Worm (Caenorhabditis elegans) whole organism, L4 larva: Measurements from ENCODE around the gene ZK418.10.

ENCODE experiments used
- T20F7.1 ChIP-seq: fragments of 200-800 bp; sonication (Bioruptor generic); optimal IDR thresholded peaks from 2 replicates; lab custom pipeline; 2018; ENCODE audit warnings: mild to moderate bottlenecking, missing genetic modification characterization, missing compliant biosample characterization
- egl-27 ChIP-seq: sonication (generic microtip); optimal IDR thresholded peaks from 3 replicates; lab custom pipeline; 2017; ENCODE audit warnings: missing biosample characterization, missing genetic modification reagents, missing genetic modification characterization
- hmg-1.1 ChIP-seq: fragments of 200-800 bp; sonication (Bioruptor generic); IDR thresholded peaks from 2 replicates; pipeline ENCODE4 v1.3.6; 2022; ENCODE audit warnings: missing genetic modification reagents, missing genetic modification characterization, missing compliant biosample characterization
- mep-1 ChIP-seq: fragments of 150-350 bp; sonication (generic microtip); optimal IDR thresholded peaks from 3 replicates; lab custom pipeline; 2014; ENCODE audit warnings: missing biosample characterization, missing genetic modification characterization
- mxl-3 ChIP-seq: fragments of 200-800 bp; sonication (Bioruptor generic); optimal IDR thresholded peaks from 2 replicates; lab custom pipeline; 2018; ENCODE audit warnings: mild to moderate bottlenecking, missing genetic modification characterization, missing compliant biosample characterization
- nhr-237 ChIP-seq: sonication (generic microtip); optimal IDR thresholded peaks from 2 replicates; lab custom pipeline; 2017; ENCODE audit warnings: missing biosample characterization, missing genetic modification characterization
- nhr-6 ChIP-seq: fragments of 150-350 bp; optimal IDR thresholded peaks from 2 replicates; lab custom pipeline; 2014; ENCODE audit warnings: missing biosample characterization, missing genetic modification characterization
- pqm-1 ChIP-seq: sonication (generic microtip); optimal IDR thresholded peaks from 2 replicates; lab custom pipeline; 2017; ENCODE audit warnings: missing biosample characterization, missing genetic modification characterization
- tra-1 ChIP-seq: fragments of 200-800 bp; sonication (Bioruptor generic); IDR thresholded peaks from 2 replicates; pipeline ENCODE4 v1.3.6; 2022; ENCODE audit warnings: missing genetic modification reagents, missing genetic modification characterization, missing compliant biosample characterization
- unc-130 ChIP-seq: sonication (generic microtip); optimal IDR thresholded peaks from 2 replicates; lab custom pipeline; 2016; ENCODE audit warnings: missing genetic modification reagents, missing genetic modification characterization, missing compliant biosample characterization
- unc-62 ChIP-seq, 3 experiments: fragments of 150-350 bp in 1 of 3; sonication (generic microtip); optimal IDR thresholded peaks in 2 of 3; peaks in 1 of 3; 1 replicate in 1 of 3; 2 replicates in 2 of 3; lab custom pipeline; 2014 to 2017; ENCODE audit warnings: missing biosample characterization in 3 of 3, missing genetic modification characterization in 3 of 3, missing genetic modification reagents in 3 of 3, missing genotype in 1 of 3

DNA sequence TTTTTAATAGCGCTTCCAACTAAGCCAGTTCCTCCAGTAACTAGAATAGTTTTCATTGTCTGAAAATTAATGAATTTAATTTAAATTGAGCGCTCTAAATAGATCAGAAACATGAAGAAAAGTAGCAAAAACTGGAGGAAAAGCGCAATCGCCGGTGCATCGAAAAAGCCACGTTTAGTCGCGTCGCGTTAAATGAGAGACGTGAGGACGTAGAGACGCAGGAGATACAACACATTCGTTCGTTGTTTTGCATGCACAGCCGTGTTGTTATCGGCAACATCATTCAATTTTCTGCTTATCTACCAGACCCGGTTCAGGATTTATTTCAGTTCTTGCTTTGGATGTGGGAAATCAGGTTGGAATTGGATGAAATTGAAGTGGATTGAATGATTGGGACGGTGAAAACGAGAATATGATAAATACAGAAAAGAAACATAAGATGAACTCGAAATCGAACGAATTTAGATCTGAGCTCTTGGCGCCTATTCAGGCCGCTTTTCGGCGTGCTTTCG is 23.1 kb downstream of the ZK418.10 start, which contains the start of gene ger-1:
- TF ChIP-seq nhr-6 (tag; lab: Kevin White, UChicago) (no peak), unc-130 (GFP tag; lab: Kevin White, UChicago) (no peak), nhr-237 (tag; lab: Kevin White, UChicago) (no peak), pqm-1 (no peak), egl-27 (tag; lab: Kevin White, UChicago) (no peak), tra-1 (GFP tag; lab: Robert Waterston, UW) (no peak), mxl-3 (no peak), mep-1 (tag; lab: Kevin White, UChicago) (no peak), unc-62 (GFP tag; optimal IDR thresholded peaks at IDR 0.05 in 1 of 2; lab: Kevin White, UChicago) (no peak), unc-62 (tag; optimal IDR thresholded peaks at IDR 0.05; lab: Kevin White, UChicago) (no peak), hmg-1.1 (GFP tag; lab: Robert Waterston, UW) (no peak), T20F7.1 (GFP tag; lab: Kevin White, UChicago) (no peak)
